Fruit fly (Drosophila melanogaster): ENCODE results near the gene tna.

Gene tna

dm6 chr3L:10833222-10833621 is 2.1 kb upstream of the tna start (continued):
- TF ChIP-seq lab (GFP tag; optimal IDR thresholded peaks at IDR 0.05): peak; percentile 21
- TF ChIP-seq CG30403 (GFP tag; optimal IDR thresholded peaks at IDR 0.05): no peak
- TF ChIP-seq CG18619 (GFP tag; optimal IDR thresholded peaks at IDR 0.05): no peak
- no peak for TF ChIP-seq chif (GFP tag; optimal IDR thresholded peaks at IDR 0.05)
- TF ChIP-seq tgo (GFP tag; IDR thresholded peaks at IDR 0.05): no peak
- no peak for TF ChIP-seq CG11085 (GFP tag; IDR thresholded peaks at IDR 0.05)
- no peak for TF ChIP-seq repo (GFP tag; optimal IDR thresholded peaks at IDR 0.05)

DNA sequence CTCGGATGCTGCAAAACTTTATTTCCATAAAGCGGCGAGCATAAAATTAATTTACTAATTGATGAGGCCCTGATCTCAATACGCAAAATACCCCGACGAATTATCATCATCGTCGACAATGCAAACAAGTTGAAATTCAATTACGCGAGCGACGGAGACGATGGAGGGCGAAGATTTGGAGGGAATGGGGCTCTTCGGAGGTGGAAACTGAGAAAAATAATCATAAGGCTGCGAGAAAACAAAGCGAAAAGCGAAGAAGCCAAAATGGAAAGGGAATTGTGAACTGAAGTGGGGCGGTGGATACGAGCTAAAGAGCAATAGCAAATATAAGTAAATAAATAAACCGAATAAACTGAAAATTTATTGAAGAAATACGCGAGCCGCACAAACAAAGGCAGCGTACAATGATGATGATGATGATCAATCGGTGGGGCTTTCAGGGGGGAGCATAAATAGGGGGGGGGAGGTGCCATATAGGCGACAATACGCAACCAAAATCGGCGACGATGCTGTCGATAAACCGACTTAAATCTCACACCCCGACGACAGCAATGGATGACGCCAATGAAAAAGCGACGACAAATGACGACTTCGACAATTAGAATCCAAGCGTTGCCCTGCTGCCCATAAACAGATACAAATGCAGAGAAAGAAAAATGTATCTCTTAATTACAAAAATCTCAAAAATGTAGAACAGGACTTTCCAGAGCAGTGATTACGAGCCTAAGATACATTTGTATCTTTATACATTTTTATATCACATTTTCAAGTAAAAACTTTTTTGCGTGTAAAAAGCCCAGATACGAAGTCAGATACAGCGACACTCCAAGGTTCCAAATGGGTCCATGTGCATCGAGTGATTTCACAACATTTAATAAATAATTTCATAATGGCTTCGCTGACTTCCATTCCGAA is 2.8 kb downstream of the tna start:
- TF ChIP-seq CG33213 (GFP tag; optimal IDR thresholded peaks at IDR 0.05): peak; percentile 43
- no peak for TF ChIP-seq Neu2 (GFP tag; optimal IDR thresholded peaks at IDR 0.05; ENCODE audit: borderline replicate concordance)
- peak; percentile 55 for TF ChIP-seq CG9932 (GFP tag; IDR thresholded peaks at IDR 0.05)
- TF ChIP-seq Atf3 (GFP tag; optimal IDR thresholded peaks at IDR 0.05): peak; percentile 40
- no peak for TF ChIP-seq CG9876 (GFP tag; optimal IDR thresholded peaks at IDR 0.05)
- TF ChIP-seq cato (GFP tag; optimal IDR thresholded peaks at IDR 0.05; ENCODE audit: borderline replicate concordance): peak; percentile 57
- TF ChIP-seq Mes4 (GFP tag; optimal IDR thresholded peaks at IDR 0.05): no peak
- TF ChIP-seq CG14965 (GFP tag; optimal IDR thresholded peaks at IDR 0.05; ENCODE audit: borderline replicate concordance): no peak
- peak; percentile 37 for TF ChIP-seq sens-2 (GFP tag; IDR thresholded peaks at IDR 0.05)
- TF ChIP-seq tll (GFP tag; optimal IDR thresholded peaks at IDR 0.05): no peak
- TF ChIP-seq vvl (GFP tag; IDR thresholded peaks at IDR 0.05): peak; percentile 83
- no peak for TF ChIP-seq NK7.1 (GFP tag; optimal IDR thresholded peaks at IDR 0.05)
- TF ChIP-seq CG16863 (GFP tag; optimal IDR thresholded peaks at IDR 0.05): peak; percentile 56
- no peak; the same call in 1 of the 2 replicates for TF ChIP-seq CG31224 (GFP tag; IDR thresholded peaks at IDR 0.05)
- TF ChIP-seq Lim3 (GFP tag; IDR thresholded peaks at IDR 0.05): no peak; the same call in 1 of the 2 replicates
- peak; percentile 24 for TF ChIP-seq her (GFP tag; optimal IDR thresholded peaks at IDR 0.05)
- TF ChIP-seq Xbp1 (GFP tag; optimal IDR thresholded peaks at IDR 0.05): peak; percentile 67
- no peak for TF ChIP-seq CG2202 (tag; optimal IDR thresholded peaks at IDR 0.05)
- no peak for TF ChIP-seq CG31365 (tag; optimal IDR thresholded peaks at IDR 0.05)
- peak; percentile 70; the same call in 2 of the 3 replicates for TF ChIP-seq Mrtf (GFP tag; IDR thresholded peaks at IDR 0.05)
- peak; percentile 60 for TF ChIP-seq Hr3 (GFP tag; optimal IDR thresholded peaks at IDR 0.05)
- no peak for TF ChIP-seq bbx (GFP tag; IDR thresholded peaks at IDR 0.05; ENCODE audit: partially characterized antibody)
- TF ChIP-seq ase (GFP tag; IDR thresholded peaks at IDR 0.05): peak; percentile 70; the same call in 2 of the 3 replicates
- TF ChIP-seq ab (GFP tag; optimal IDR thresholded peaks at IDR 0.05): no peak
- TF ChIP-seq salm (tag; optimal IDR thresholded peaks at IDR 0.05): no peak
- TF ChIP-seq CG11696 (GFP tag; IDR thresholded peaks at IDR 0.05): peak; percentile 49; the same call in 1 of the 2 replicates
- TF ChIP-seq E2f1 (GFP tag; IDR thresholded peaks at IDR 0.05): peak; percentile 81
- peak; percentile 70 for TF ChIP-seq tio (GFP tag; optimal IDR thresholded peaks at IDR 0.05)
- peak; percentile 63; the same call in 2 of the 3 replicates for TF ChIP-seq B-H1 (GFP tag; IDR thresholded peaks at IDR 0.05)
- TF ChIP-seq HmgZ (tag; optimal IDR thresholded peaks at IDR 0.05): no peak
- peak; percentile 43 for TF ChIP-seq HHEX (GFP tag; optimal IDR thresholded peaks at IDR 0.05)
- peak; percentile 16 for TF ChIP-seq CG10543 (GFP tag; optimal IDR thresholded peaks at IDR 0.05)
- TF ChIP-seq Hand (GFP tag; optimal IDR thresholded peaks at IDR 0.05): no peak
- peak; percentile 8 for TF ChIP-seq CG11723 (GFP tag; optimal IDR thresholded peaks at IDR 0.05)
- peak; percentile 1 for TF ChIP-seq CG15601 (tag; optimal IDR thresholded peaks at IDR 0.05)
- no peak for TF ChIP-seq CG3065 (GFP tag; optimal IDR thresholded peaks at IDR 0.05)
- TF ChIP-seq CG11695 (GFP tag; IDR thresholded peaks at IDR 0.05): peak; percentile 75; the same call in 2 of the 3 replicates
- TF ChIP-seq Ets97D (GFP tag; optimal IDR thresholded peaks at IDR 0.05): no peak
- TF ChIP-seq BEAF-32 (GFP tag; optimal IDR thresholded peaks at IDR 0.05): no peak
- peak; percentile 30 for TF ChIP-seq Sry-δ (GFP tag; optimal IDR thresholded peaks at IDR 0.05)

Measured in whole organism, embryonic.